Fruit fly (Drosophila melanogaster) whole organism, embryonic: Measurements from ENCODE around the gene PlexA.
A peak's percentile ranks its signal among the peaks of the same experiment; 100 is the strongest.

ENCODE experiments used
- BEAF-32 ChIP-seq: fragments of 200-800 bp; sonication (Bioruptor generic); optimal IDR thresholded peaks from 3 replicates; lab custom pipeline; 2017; ENCODE audit warnings: missing biosample characterization, missing genetic modification characterization, mild to moderate bottlenecking, moderate library complexity, missing genetic modification reagents
- Blimp-1 ChIP-seq: fragments of 200-800 bp; sonication (Bioruptor generic); optimal IDR thresholded peaks from 3 replicates; lab custom pipeline; 2018; ENCODE audit warnings: missing biosample characterization, missing genetic modification characterization, mild to moderate bottlenecking, moderate library complexity, missing genetic modification reagents
- CG10267 ChIP-seq: fragments of 200-800 bp; sonication (Bioruptor generic); optimal IDR thresholded peaks from 2 replicates; lab custom pipeline; 2018; ENCODE audit warnings: missing biosample characterization, mild to moderate bottlenecking, missing genetic modification characterization, moderate library complexity
- CG10431 ChIP-seq: fragments of 200-800 bp; sonication (Bioruptor generic); optimal IDR thresholded peaks from 3 replicates; lab custom pipeline; 2018; ENCODE audit warnings: missing biosample characterization, mild to moderate bottlenecking, missing genetic modification characterization
- CG11723 ChIP-seq: fragments of 200-800 bp; sonication (Bioruptor generic); optimal IDR thresholded peaks from 2 replicates; lab custom pipeline; 2017; ENCODE audit warnings: missing biosample characterization, mild to moderate bottlenecking, missing genetic modification characterization
- CG12104 ChIP-seq: fragments of 200-800 bp; sonication (Bioruptor generic); optimal IDR thresholded peaks from 3 replicates; lab custom pipeline; 2016; ENCODE audit warnings: missing biosample characterization, missing genetic modification characterization
- CG1602 ChIP-seq: fragments of 200-800 bp; sonication (Bioruptor generic); optimal IDR thresholded peaks from 3 replicates; lab custom pipeline; 2016; ENCODE audit warnings: missing biosample characterization, missing genetic modification characterization
- CG1603 ChIP-seq: fragments of 200-800 bp; sonication (Bioruptor generic); optimal IDR thresholded peaks from 2 replicates; lab custom pipeline; 2019; ENCODE audit warnings: missing biosample characterization, mild to moderate bottlenecking, missing genetic modification characterization, moderate library complexity
- CG17361 ChIP-seq: fragments of 200-800 bp; sonication (Bioruptor generic); IDR thresholded peaks from 3 replicates; pipeline ENCODE4 v1.3.6; 2022; ENCODE audit warnings: missing biosample characterization, missing genetic modification characterization
- CG18262 ChIP-seq: fragments of 200-800 bp; optimal IDR thresholded peaks from 3 replicates; lab custom pipeline; 2019; ENCODE audit warnings: missing biosample characterization, mild to moderate bottlenecking, missing genetic modification characterization, moderate library complexity
- CG2120 ChIP-seq: fragments of 200-800 bp; sonication (Bioruptor generic); optimal IDR thresholded peaks from 3 replicates; lab custom pipeline; 2016; ENCODE audit warnings: missing biosample characterization, missing genetic modification characterization
- CG2678 ChIP-seq: fragments of 200-800 bp; sonication (Bioruptor generic); optimal IDR thresholded peaks from 3 replicates; lab custom pipeline; 2019; ENCODE audit warnings: missing biosample characterization, mild to moderate bottlenecking, missing genetic modification characterization, moderate library complexity
- CG30020 ChIP-seq: fragments of 200-800 bp; optimal IDR thresholded peaks from 2 replicates; lab custom pipeline; 2019; ENCODE audit warnings: missing biosample characterization, mild to moderate bottlenecking, missing genetic modification characterization, moderate library complexity
- CG34422 ChIP-seq: fragments of 200-800 bp; sonication (Bioruptor generic); IDR thresholded peaks from 3 replicates; pipeline ENCODE4 v1.3.6; 2022; ENCODE audit warnings: missing biosample characterization, missing genetic modification characterization
- CG4730 ChIP-seq: fragments of 200-800 bp; sonication (Bioruptor generic); IDR thresholded peaks from 2 replicates; pipeline ENCODE4 v1.3.6; 2022; ENCODE audit warnings: missing biosample characterization, missing genetic modification characterization
- CG8290 ChIP-seq, 3 experiments: fragments of 200-800 bp; sonication (Bioruptor generic); optimal IDR thresholded peaks; 2 replicates each; lab custom pipeline; 2016 to 2019; ENCODE audit warnings: missing biosample characterization in 3 of 3, missing genetic modification characterization in 3 of 3, mild to moderate bottlenecking in 2 of 3, moderate library complexity in 1 of 3
- CG8359 ChIP-seq: fragments of 200-800 bp; sonication (Bioruptor generic); optimal IDR thresholded peaks from 2 replicates; lab custom pipeline; 2017; ENCODE audit warnings: missing biosample characterization, mild to moderate bottlenecking, missing genetic modification characterization, borderline replicate concordance
- Dip3 ChIP-seq: fragments of 200-800 bp; sonication (Bioruptor generic); optimal IDR thresholded peaks from 3 replicates; lab custom pipeline; 2016; ENCODE audit warnings: missing biosample characterization, missing genetic modification characterization
- Fer1 ChIP-seq: fragments of 200-800 bp; sonication (Bioruptor generic); optimal IDR thresholded peaks from 2 replicates; lab custom pipeline; 2017; ENCODE audit warnings: missing biosample characterization, mild to moderate bottlenecking, missing genetic modification characterization
- Fer3 ChIP-seq: fragments of 200-800 bp; sonication (Bioruptor generic); optimal IDR thresholded peaks from 2 replicates; lab custom pipeline; 2018; ENCODE audit warnings: missing biosample characterization, mild to moderate bottlenecking, missing genetic modification characterization, moderate library complexity
- HLH54F ChIP-seq: fragments of 200-800 bp; sonication (Bioruptor generic); optimal IDR thresholded peaks from 3 replicates; lab custom pipeline; 2016; ENCODE audit warnings: missing biosample characterization, missing genetic modification characterization
- Lhr ChIP-seq: fragments of 200-800 bp; sonication (Bioruptor generic); optimal IDR thresholded peaks from 3 replicates; lab custom pipeline; 2017; ENCODE audit warnings: mild to moderate bottlenecking, missing biosample characterization, missing genetic modification reagents, missing genetic modification characterization
- Mrtf ChIP-seq: fragments of 200-800 bp; sonication (Bioruptor generic); IDR thresholded peaks from 3 replicates; pipeline ENCODE4 v1.3.6; 2022; ENCODE audit warnings: missing biosample characterization, missing genetic modification characterization
- Neu2 ChIP-seq: fragments of 200-800 bp; sonication (Bioruptor generic); optimal IDR thresholded peaks from 3 replicates; lab custom pipeline; 2016; ENCODE audit warnings: missing biosample characterization, missing genetic modification characterization, borderline replicate concordance
- NfI ChIP-seq: fragments of 200-800 bp; sonication (Bioruptor generic); optimal IDR thresholded peaks from 3 replicates; lab custom pipeline; 2018; ENCODE audit warnings: missing biosample characterization, mild to moderate bottlenecking, missing genetic modification characterization, moderate library complexity
- Rx ChIP-seq: fragments of 200-800 bp; sonication (Bioruptor generic); IDR thresholded peaks from 2 replicates; pipeline ENCODE4 v1.3.6; 2022; ENCODE audit warnings: missing biosample characterization, missing genetic modification characterization
- Scr ChIP-seq: fragments of 200-800 bp; sonication (Bioruptor generic); IDR thresholded peaks from 2 replicates; pipeline ENCODE4 v1.3.6; 2022; ENCODE audit warnings: missing biosample characterization, missing genetic modification characterization; ENCODE audit not compliant: partially characterized antibody
- Sox102F ChIP-seq: fragments of 200-800 bp; sonication (Bioruptor generic); optimal IDR thresholded peaks from 2 replicates; lab custom pipeline; 2018; ENCODE audit warnings: missing biosample characterization, mild to moderate bottlenecking, missing genetic modification characterization, moderate library complexity
- Sry-δ ChIP-seq: fragments of 200-800 bp; sonication (Bioruptor generic); optimal IDR thresholded peaks from 2 replicates; lab custom pipeline; 2016; ENCODE audit warnings: missing biosample characterization, missing genetic modification characterization
- Xbp1 ChIP-seq: fragments of 200-800 bp; sonication (Bioruptor generic); optimal IDR thresholded peaks from 3 replicates; lab custom pipeline; 2016; ENCODE audit warnings: missing biosample characterization, mild to moderate bottlenecking, missing genetic modification characterization
- cg ChIP-seq: fragments of 200-800 bp; sonication (Bioruptor generic); optimal IDR thresholded peaks from 3 replicates; lab custom pipeline; 2019; ENCODE audit warnings: missing biosample characterization, mild to moderate bottlenecking, missing genetic modification characterization, moderate library complexity
- ems ChIP-seq: fragments of 200-800 bp; sonication (Bioruptor generic); optimal IDR thresholded peaks from 3 replicates; lab custom pipeline; 2016; ENCODE audit warnings: missing biosample characterization, missing genetic modification characterization
- gce ChIP-seq: fragments of 200-800 bp; sonication (Bioruptor generic); IDR thresholded peaks from 3 replicates; pipeline ENCODE4 v1.3.6; 2022; ENCODE audit warnings: missing biosample characterization, missing genetic modification characterization
- hbn ChIP-seq: fragments of 200-800 bp; sonication (Bioruptor generic); IDR thresholded peaks from 2 replicates; pipeline ENCODE4 v1.3.6; 2022; ENCODE audit warnings: missing biosample characterization, missing genetic modification characterization; ENCODE audit not compliant: partially characterized antibody
- lilli ChIP-seq: fragments of 200-800 bp; sonication (Bioruptor generic); optimal IDR thresholded peaks from 3 replicates; lab custom pipeline; 2016; ENCODE audit warnings: missing biosample characterization, missing genetic modification characterization
- maf-S ChIP-seq: fragments of 200-800 bp; sonication (Bioruptor generic); optimal IDR thresholded peaks from 2 replicates; lab custom pipeline; 2016; ENCODE audit warnings: missing biosample characterization, missing genetic modification characterization
- nmo ChIP-seq: fragments of 200-800 bp; sonication (Bioruptor generic); optimal IDR thresholded peaks from 2 replicates; lab custom pipeline; 2018; ENCODE audit warnings: missing biosample characterization, mild to moderate bottlenecking, missing genetic modification characterization, moderate library complexity
- pnt ChIP-seq: fragments of 200-800 bp; sonication (Bioruptor generic); optimal IDR thresholded peaks from 3 replicates; lab custom pipeline; 2016; ENCODE audit warnings: missing biosample characterization, missing genetic modification characterization
- run ChIP-seq: fragments of 200-800 bp; sonication (Bioruptor generic); optimal IDR thresholded peaks from 3 replicates; lab custom pipeline; 2018; ENCODE audit warnings: missing biosample characterization, mild to moderate bottlenecking, missing genetic modification characterization
- sc ChIP-seq, 3 experiments: fragments of >200 bp in 2 of 3; fragments of 200-800 bp in 1 of 3; sonication (Bioruptor generic) in 1 of 3; optimal IDR thresholded peaks; 2 replicates in 2 of 3; 3 replicates in 1 of 3; lab custom pipeline; 2017; ENCODE audit warnings: mild to moderate bottlenecking in 1 of 3, missing biosample characterization in 1 of 3, missing genetic modification characterization in 1 of 3, missing genetic modification reagents in 1 of 3
- so ChIP-seq: fragments of 200-800 bp; sonication (Bioruptor generic); IDR thresholded peaks from 3 replicates; pipeline ENCODE4 v1.3.6; 2022; ENCODE audit warnings: missing biosample characterization, missing genetic modification characterization
- sug ChIP-seq: fragments of 200-800 bp; optimal IDR thresholded peaks from 2 replicates; lab custom pipeline; 2019; ENCODE audit warnings: missing biosample characterization, mild to moderate bottlenecking, missing genetic modification characterization, moderate library complexity
- tgo ChIP-seq: fragments of 200-800 bp; sonication (Bioruptor generic); IDR thresholded peaks from 3 replicates; pipeline ENCODE4 v1.3.6; 2022; ENCODE audit warnings: missing biosample characterization, missing genetic modification characterization
- tio ChIP-seq: fragments of 200-800 bp; sonication (Bioruptor generic); optimal IDR thresholded peaks from 2 replicates; lab custom pipeline; 2017; ENCODE audit warnings: missing biosample characterization, missing genetic modification characterization, inconsistent platforms
- zfh2 ChIP-seq: fragments of 200-800 bp; sonication (Bioruptor generic); optimal IDR thresholded peaks from 2 replicates; lab custom pipeline; 2016; ENCODE audit warnings: missing biosample characterization, missing genetic modification characterization

Gene PlexA

dm6 chr4:1062957-1063812 is 36.3 kb upstream of the PlexA start (continued):
- TF ChIP-seq Scr (GFP tag; lab: Robert Waterston, UW) (no peak), cg (GFP tag; lab: Kevin White, UChicago) (no peak), Sox102F (GFP tag; lab: Kevin White, UChicago) (peak; percentile 18), CG18262 (tag; lab: Kevin White, UChicago) (peak; percentile 28), gce (GFP tag; lab: Robert Waterston, UW) (no peak), ems (no peak), CG11723 (peak; percentile 67), pnt (GFP tag; lab: Kevin White, UChicago) (no peak), Neu2 (GFP tag; lab: Kevin White, UChicago) (peak; percentile 27), CG2678 (peak; percentile 3), CG34422 (GFP tag; lab: Robert Waterston, UW) (no peak), maf-S (GFP tag; lab: Kevin White, UChicago) (no peak)

dm6 chr4:1061095-1061432 is 34.2 kb upstream of the PlexA start:
- TF ChIP-seq nmo: peak; percentile 21
- peak; percentile 30 for TF ChIP-seq Lhr (GFP tag; lab: Kevin White, UChicago)
- TF ChIP-seq Mrtf (GFP tag; lab: Robert Waterston, UW): no peak
- TF ChIP-seq Xbp1: peak; percentile 22
- TF ChIP-seq tgo: no peak
- no peak for TF ChIP-seq so (GFP tag; lab: Robert Waterston, UW)
- TF ChIP-seq BEAF-32 (GFP tag; lab: Kevin White, UChicago): peak; percentile 40
- TF ChIP-seq CG17361 (GFP tag; lab: Robert Waterston, UW): peak; percentile 18; the same call in 1 of the 3 replicates
- no peak for TF ChIP-seq CG8359 (GFP tag; lab: Kevin White, UChicago)
- no peak for TF ChIP-seq run (tag; lab: Kevin White, UChicago)
- TF ChIP-seq CG1602 (GFP tag; lab: Kevin White, UChicago): no peak
- TF ChIP-seq Fer3: no peak
- TF ChIP-seq sc (optimal IDR thresholded peaks at IDR 0.05; lab: Kevin White, UChicago): no peak
- no peak for TF ChIP-seq sc (GFP tag; optimal IDR thresholded peaks at IDR 0.05; lab: Kevin White, UChicago)
- TF ChIP-seq CG11723: peak; percentile 75
- no peak for TF ChIP-seq Blimp-1 (GFP tag; lab: Kevin White, UChicago)
- TF ChIP-seq HLH54F (GFP tag; lab: Kevin White, UChicago): no peak
- TF ChIP-seq CG8290 (GFP tag; optimal IDR thresholded peaks at IDR 0.05; lab: Kevin White, UChicago): no peak
- TF ChIP-seq CG8290 (tag; optimal IDR thresholded peaks at IDR 0.05; lab: Kevin White, UChicago): peak in 1 of 2 experiments; percentile 42
- no peak for TF ChIP-seq tio (GFP tag; lab: Kevin White, UChicago)
- TF ChIP-seq sug (tag; lab: Kevin White, UChicago): no peak
- TF ChIP-seq CG12104 (GFP tag; lab: Kevin White, UChicago): no peak
- no peak for TF ChIP-seq CG4730

- peak; percentile 17 for TF ChIP-seq NfI (GFP tag; lab: Kevin White, UChicago)
- TF ChIP-seq CG10267: peak; percentile 7
- TF ChIP-seq CG1603 (tag; lab: Kevin White, UChicago): peak; percentile 96
- TF ChIP-seq zfh2 (GFP tag; lab: Kevin White, UChicago): peak; percentile 5
- peak; percentile 59 for TF ChIP-seq Sry-δ (GFP tag; lab: Kevin White, UChicago)
- TF ChIP-seq Fer1 (GFP tag; lab: Kevin White, UChicago): peak; percentile 24
- peak; percentile 99 for TF ChIP-seq CG30020
- peak; percentile 32 for TF ChIP-seq Dip3 (GFP tag; lab: Kevin White, UChicago)
- no peak for TF ChIP-seq Rx (GFP tag; lab: Robert Waterston, UW)
- peak; percentile 11 for TF ChIP-seq CG10431
- no peak for TF ChIP-seq lilli (GFP tag; lab: Kevin White, UChicago)
- no peak for TF ChIP-seq hbn (GFP tag; lab: Robert Waterston, UW)
- TF ChIP-seq CG2120: peak; percentile 36
These were observed 33.6 kb upstream of the PlexA start, which contains the start of gene apolpp for dm6 chr4:1060373-1061094. Gene apolpp, plus strand, starts transcription at chr4:1060969.
